Worm (Caenorhabditis elegans): ENCODE data around the gene dpy-8.

- TF ChIP-seq lin-13 (tag; optimal IDR thresholded peaks at IDR 0.05) (no peak), elt-3 (tag; optimal IDR thresholded peaks at IDR 0.05) (no peak), nhr-28 (tag; optimal IDR thresholded peaks at IDR 0.05) (no peak), blmp-1 (tag; optimal IDR thresholded peaks at IDR 0.05) (no peak), pha-4 (tag; optimal IDR thresholded peaks at IDR 0.05) (no peak), mab-5 (tag; optimal IDR thresholded peaks at IDR 0.05) (no peak), nhr-237 (tag; optimal IDR thresholded peaks at IDR 0.05) (no peak), mep-1 (tag; optimal IDR thresholded peaks at IDR 0.05) (no peak)
Observed at ce11 chrX:5106187-5106694, 44.0 kb downstream of the dpy-8 start.
